Worm (Caenorhabditis elegans): ENCODE results near the gene Y54F10AL.1.

Y54F10AL.1 gene

DNA sequence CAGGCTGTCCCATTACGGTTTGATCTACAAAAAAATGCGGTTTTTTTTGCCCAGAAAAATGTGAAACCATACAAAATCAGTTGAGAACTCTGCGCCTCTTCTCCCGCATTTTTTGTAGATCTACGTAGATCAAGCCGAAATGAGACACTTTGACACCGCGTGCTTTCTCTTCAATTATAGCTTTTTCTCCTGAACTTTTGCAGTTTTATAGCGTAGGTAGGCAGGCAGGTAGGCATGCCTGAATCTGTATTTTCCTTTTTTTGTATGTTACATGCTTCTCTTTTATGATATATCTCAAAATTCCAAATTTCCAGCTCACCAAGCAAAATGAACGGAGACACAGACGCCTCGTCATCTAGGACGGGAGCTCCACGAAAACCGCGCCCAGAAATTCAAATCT is 14.0 kb upstream of the Y54F10AL.1 start, which contains the start of gene smg-6:
Gene smg-6 (plus strand): TSS at position 301 of the 400 bp plus-strand sequence.
- TF ChIP-seq nhr-25 (tag; optimal IDR thresholded peaks at IDR 0.05) (no peak), R02D3.7 (tag; optimal IDR thresholded peaks at IDR 0.05) (no peak), elt-2 (tag; optimal IDR thresholded peaks at IDR 0.05) (no peak), ceh-9 (tag; optimal IDR thresholded peaks at IDR 0.05) (no peak), fkh-10 (GFP tag; optimal IDR thresholded peaks at IDR 0.05) (no peak), egl-5 (tag; optimal IDR thresholded peaks at IDR 0.05) (no peak), ceh-16 (tag; optimal IDR thresholded peaks at IDR 0.05) (no peak), elt-1 (tag; optimal IDR thresholded peaks at IDR 0.05) (no peak), ceh-82 (tag; optimal IDR thresholded peaks at IDR 0.05) (no peak), nhr-76 (tag; optimal IDR thresholded peaks at IDR 0.05) (no peak), pha-4 (tag; optimal IDR thresholded peaks at IDR 0.05) (no peak), ama-1 (optimal IDR thresholded peaks at IDR 0.05) (no peak), nhr-28 (tag; optimal IDR thresholded peaks at IDR 0.05) (no peak), fos-1 (tag; optimal IDR thresholded peaks at IDR 0.05) (no peak), pqm-1 (tag; optimal IDR thresholded peaks at IDR 0.05) (no peak)

DNA sequence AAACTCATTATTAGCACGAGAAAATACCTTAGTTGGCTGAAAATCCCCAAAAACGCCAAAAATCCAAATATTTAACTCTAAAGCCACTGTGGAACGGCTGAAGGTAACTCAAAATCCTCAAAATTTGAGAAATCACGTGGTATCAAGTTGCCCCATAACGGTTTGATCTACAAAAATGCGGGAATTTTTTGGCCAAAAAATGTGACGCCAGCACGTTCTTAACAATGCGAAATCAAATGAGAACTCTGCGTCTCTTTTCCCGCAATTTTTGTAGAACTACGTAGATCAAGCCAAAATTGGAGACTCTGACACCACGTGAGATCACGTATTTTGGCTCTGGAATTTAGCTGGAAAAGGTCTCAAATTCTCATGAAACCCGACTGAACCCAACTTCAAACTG is 12.7 kb upstream of the Y54F10AL.1 start:
- TF ChIP-seq ceh-82 (tag; optimal IDR thresholded peaks at IDR 0.05) = no peak
- TF ChIP-seq nhr-25 (tag; optimal IDR thresholded peaks at IDR 0.05) = no peak
- TF ChIP-seq tbx-2 (tag; optimal IDR thresholded peaks at IDR 0.05) = no peak
- TF ChIP-seq pqm-1 (tag; optimal IDR thresholded peaks at IDR 0.05) = no peak
- no peak for TF ChIP-seq aly-2 (tag; optimal IDR thresholded peaks at IDR 0.05)
- TF ChIP-seq ceh-28 (tag; optimal IDR thresholded peaks at IDR 0.05) = no peak
- no peak for TF ChIP-seq nhr-23 (tag; optimal IDR thresholded peaks at IDR 0.05)
- TF ChIP-seq fos-1 (tag; optimal IDR thresholded peaks at IDR 0.05) = no peak
- no peak for TF ChIP-seq daf-12 (tag; optimal IDR thresholded peaks at IDR 0.05)
- no peak for TF ChIP-seq elt-2 (tag; optimal IDR thresholded peaks at IDR 0.05)
- TF ChIP-seq ZK546.5 (tag; optimal IDR thresholded peaks at IDR 0.05) = no peak
- no peak for TF ChIP-seq hmg-11 (tag; optimal IDR thresholded peaks at IDR 0.05)
- no peak for TF ChIP-seq nhr-76 (tag; optimal IDR thresholded peaks at IDR 0.05)
- TF ChIP-seq snpc-4 (tag; optimal IDR thresholded peaks at IDR 0.05) = no peak
- no peak for TF ChIP-seq fkh-2 (tag; optimal IDR thresholded peaks at IDR 0.05)

DNA sequence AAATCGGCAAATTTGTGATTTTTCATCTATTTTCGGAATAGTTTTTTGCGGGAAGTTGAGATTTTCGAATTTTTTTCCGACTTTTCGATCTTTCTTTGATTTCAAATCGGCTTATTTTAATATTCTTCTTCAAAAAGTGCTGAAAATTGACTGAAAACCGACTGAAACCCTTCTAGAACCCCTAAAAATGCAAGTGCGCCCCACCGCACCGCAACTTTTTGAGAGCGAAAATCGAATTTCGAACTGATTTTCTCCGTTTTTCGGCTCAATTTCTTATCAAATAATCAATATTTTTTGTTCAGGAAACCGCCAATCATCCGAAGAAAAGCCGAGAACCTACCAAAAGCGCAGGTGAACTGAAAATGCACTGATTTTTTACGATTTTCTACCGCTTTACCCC is 10.2 kb upstream of the Y54F10AL.1 start:
- TF ChIP-seq egl-5 (tag; optimal IDR thresholded peaks at IDR 0.05) (no peak), nhr-25 (tag; optimal IDR thresholded peaks at IDR 0.05) (no peak), ztf-11 (tag; optimal IDR thresholded peaks at IDR 0.05) (no peak), mdl-1 (tag; optimal IDR thresholded peaks at IDR 0.05) (no peak), lin-15B (tag; optimal IDR thresholded peaks at IDR 0.05) (no peak), aly-2 (tag; optimal IDR thresholded peaks at IDR 0.05) (no peak), nhr-11 (tag; optimal IDR thresholded peaks at IDR 0.05) (no peak), snpc-4 (tag; optimal IDR thresholded peaks at IDR 0.05) (no peak), ama-1 (optimal IDR thresholded peaks at IDR 0.05) (no peak), ztf-4 (tag; optimal IDR thresholded peaks at IDR 0.05) (no peak), unc-62 (GFP tag; optimal IDR thresholded peaks at IDR 0.05) (no peak), lin-39 (tag; optimal IDR thresholded peaks at IDR 0.05) (no peak), nhr-12 (tag; optimal IDR thresholded peaks at IDR 0.05) (no peak), ceh-16 (tag; optimal IDR thresholded peaks at IDR 0.05) (no peak), ceh-82 (tag; optimal IDR thresholded peaks at IDR 0.05) (no peak), ceh-28 (tag; optimal IDR thresholded peaks at IDR 0.05) (no peak)

DNA sequence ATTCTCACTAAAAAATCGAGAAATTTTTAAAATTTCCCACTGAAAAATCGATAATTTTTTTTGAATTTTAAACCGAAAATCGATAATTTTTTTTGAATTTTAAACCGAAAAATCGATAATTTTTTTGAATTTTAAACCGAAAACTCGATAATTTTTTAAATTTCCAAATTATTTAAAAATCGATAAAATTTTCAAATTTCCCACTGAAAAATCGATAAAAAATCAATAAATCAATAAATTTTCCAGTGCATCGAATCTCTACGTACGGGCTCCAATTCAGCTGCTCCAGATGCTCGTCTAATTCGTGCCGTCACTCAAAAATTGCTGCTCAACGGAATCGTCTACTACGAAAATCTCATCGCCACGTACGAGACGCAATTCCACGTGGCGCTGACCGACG is 8.9 kb upstream of the Y54F10AL.1 start:
- no peak for TF ChIP-seq fos-1 (tag; optimal IDR thresholded peaks at IDR 0.05)
- no peak for TF ChIP-seq nhr-43 (tag; optimal IDR thresholded peaks at IDR 0.05; ENCODE audit: poor library complexity, severe bottlenecking)
- peak; percentile 97 for TF ChIP-seq ceh-28 (tag; optimal IDR thresholded peaks at IDR 0.05)

DNA sequence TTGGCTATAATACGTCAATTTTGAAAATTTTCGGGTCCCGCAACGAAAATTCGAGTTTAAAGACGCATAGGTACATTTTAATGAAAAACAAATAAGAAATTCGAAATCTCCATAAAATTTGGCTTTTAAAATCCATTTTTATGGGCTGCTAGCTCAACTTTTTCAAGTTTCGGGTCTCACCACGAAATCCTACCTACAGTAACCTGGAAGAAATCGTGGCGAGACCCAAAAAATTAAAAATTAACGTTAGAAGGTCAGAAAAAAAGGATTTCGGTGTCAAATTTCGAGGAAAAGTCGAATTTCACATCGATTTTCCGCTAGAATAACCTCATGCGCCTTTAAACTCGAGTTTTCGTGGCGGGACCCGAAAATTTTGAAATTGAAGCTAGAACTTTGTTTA is 5.3 kb upstream of the Y54F10AL.1 start:
- TF ChIP-seq daf-12 (tag; optimal IDR thresholded peaks at IDR 0.05) (no peak), fkh-2 (tag; optimal IDR thresholded peaks at IDR 0.05) (no peak), nhr-67 (tag; optimal IDR thresholded peaks at IDR 0.05) (no peak), nhr-11 (tag; optimal IDR thresholded peaks at IDR 0.05) (no peak), ceh-9 (tag; optimal IDR thresholded peaks at IDR 0.05) (no peak), nhr-76 (tag; optimal IDR thresholded peaks at IDR 0.05) (no peak), elt-2 (tag; optimal IDR thresholded peaks at IDR 0.05) (no peak)
